Fruit fly (Drosophila melanogaster): Measurements from ENCODE around the gene CG31495.

CG31495 gene

dm6 chr3R:13817480-13818305 is 22.0 kb downstream of the CG31495 start (continued):
- peak; percentile 2 for TF ChIP-seq pdm3 (GFP tag; optimal IDR thresholded peaks at IDR 0.05)
- no peak for TF ChIP-seq Ets21C (GFP tag; optimal IDR thresholded peaks at IDR 0.05)
- TF ChIP-seq CG7368 (GFP tag; optimal IDR thresholded peaks at IDR 0.05): no peak
- no peak for TF ChIP-seq ss (GFP tag; optimal IDR thresholded peaks at IDR 0.05)
- TF ChIP-seq lz (GFP tag; optimal IDR thresholded peaks at IDR 0.05): no peak
- TF ChIP-seq fkh (GFP tag; optimal IDR thresholded peaks at IDR 0.05): peak; percentile 65
- TF ChIP-seq OdsH (GFP tag; optimal IDR thresholded peaks at IDR 0.05): peak; percentile 41
- no peak for TF ChIP-seq dsx (GFP tag; optimal IDR thresholded peaks at IDR 0.05; ENCODE audit: poor library complexity, severe bottlenecking)
- TF ChIP-seq topi (GFP tag; optimal IDR thresholded peaks at IDR 0.05): no peak
- peak; percentile 78 for TF ChIP-seq CG4318 (GFP tag; optimal IDR thresholded peaks at IDR 0.05)
- no peak for TF ChIP-seq net (GFP tag; optimal IDR thresholded peaks at IDR 0.05)
- no peak for TF ChIP-seq Hr38 (GFP tag; optimal IDR thresholded peaks at IDR 0.05)
- no peak for TF ChIP-seq Smox (GFP tag; optimal IDR thresholded peaks at IDR 0.05)
- no peak for TF ChIP-seq CG11294 (GFP tag; IDR thresholded peaks at IDR 0.05)
- TF ChIP-seq CG34406 (GFP tag; optimal IDR thresholded peaks at IDR 0.05): no peak

DNA sequence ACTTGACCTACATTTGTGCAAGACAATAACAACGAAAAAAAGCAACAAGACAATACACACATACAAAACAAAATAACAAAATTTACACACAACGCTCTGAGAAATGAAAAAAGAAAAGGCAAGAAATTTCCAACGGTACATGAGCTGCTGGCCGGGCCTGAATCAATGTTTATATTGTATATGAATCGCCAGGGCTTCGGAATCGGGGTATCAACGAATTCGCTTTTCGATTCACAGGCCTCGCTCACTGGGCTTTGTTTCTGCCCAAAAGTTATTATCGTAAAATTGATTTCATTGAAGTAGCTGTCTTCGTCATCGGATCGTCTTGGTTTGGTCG is 23.4 kb downstream of the CG31495 start:
- TF ChIP-seq CG11294 (GFP tag; IDR thresholded peaks at IDR 0.05): no peak
- no peak for TF ChIP-seq CG16779 (tag; optimal IDR thresholded peaks at IDR 0.05)
- TF ChIP-seq Hr39 (GFP tag; optimal IDR thresholded peaks at IDR 0.05): no peak
- peak; percentile 41 for TF ChIP-seq CG34406 (GFP tag; optimal IDR thresholded peaks at IDR 0.05)
- TF ChIP-seq CG10669 (GFP tag; optimal IDR thresholded peaks at IDR 0.05): peak; percentile 18
- TF ChIP-seq Eip75B (GFP tag; optimal IDR thresholded peaks at IDR 0.05): peak; percentile 73
- TF ChIP-seq dac (GFP tag; optimal IDR thresholded peaks at IDR 0.05): no peak
- TF ChIP-seq esn (GFP tag; optimal IDR thresholded peaks at IDR 0.05): no peak
- TF ChIP-seq ss (GFP tag; optimal IDR thresholded peaks at IDR 0.05): peak in 1 of 2 experiments; percentile 70
- no peak for TF ChIP-seq CG31627 (GFP tag; optimal IDR thresholded peaks at IDR 0.05)
- no peak for TF ChIP-seq Hr4 (GFP tag; optimal IDR thresholded peaks at IDR 0.05)
- TF ChIP-seq Lpt (GFP tag; optimal IDR thresholded peaks at IDR 0.05): no peak
- peak; percentile 36; the same call in 1 of the 3 replicates for TF ChIP-seq CG8119 (GFP tag; IDR thresholded peaks at IDR 0.05)
- TF ChIP-seq Smox (GFP tag; optimal IDR thresholded peaks at IDR 0.05): peak; percentile 32
- no peak; the same call in 1 of the 2 replicates for TF ChIP-seq CG15336 (GFP tag; IDR thresholded peaks at IDR 0.05)
- TF ChIP-seq CG3919 (GFP tag; optimal IDR thresholded peaks at IDR 0.05): peak; percentile 21
- TF ChIP-seq CG6792 (GFP tag; optimal IDR thresholded peaks at IDR 0.05): peak; percentile 18
- peak; percentile 12 for TF ChIP-seq Met (GFP tag; optimal IDR thresholded peaks at IDR 0.05)
- TF ChIP-seq pdm3 (GFP tag; optimal IDR thresholded peaks at IDR 0.05): peak; percentile 41
- TF ChIP-seq Sox14 (GFP tag; optimal IDR thresholded peaks at IDR 0.05): peak; percentile 20
- TF ChIP-seq Sox102F (GFP tag; optimal IDR thresholded peaks at IDR 0.05): peak; percentile 53
- TF ChIP-seq topi (GFP tag; optimal IDR thresholded peaks at IDR 0.05): no peak
- peak; percentile 36 for TF ChIP-seq CG6808 (GFP tag; optimal IDR thresholded peaks at IDR 0.05)
- TF ChIP-seq eg (GFP tag; IDR thresholded peaks at IDR 0.05): peak; percentile 73
- peak; percentile 74 for TF ChIP-seq Blimp-1 (GFP tag; optimal IDR thresholded peaks at IDR 0.05)
- peak; percentile 13 for TF ChIP-seq CG3032 (tag; optimal IDR thresholded peaks at IDR 0.05)
- TF ChIP-seq CG6276 (GFP tag; optimal IDR thresholded peaks at IDR 0.05): peak; percentile 4
- no peak for TF ChIP-seq Eip93F (GFP tag; optimal IDR thresholded peaks at IDR 0.05)
- TF ChIP-seq Hr38 (GFP tag; optimal IDR thresholded peaks at IDR 0.05): no peak
- TF ChIP-seq Ets21C (GFP tag; optimal IDR thresholded peaks at IDR 0.05): no peak
- TF ChIP-seq dsx (GFP tag; optimal IDR thresholded peaks at IDR 0.05; ENCODE audit: poor library complexity, severe bottlenecking): peak; percentile 4
- TF ChIP-seq Gug (GFP tag; IDR thresholded peaks at IDR 0.05): no peak
- TF ChIP-seq net (GFP tag; optimal IDR thresholded peaks at IDR 0.05): peak; percentile 60
- peak; percentile 40 for TF ChIP-seq achi (GFP tag; optimal IDR thresholded peaks at IDR 0.05)
- peak; percentile 8 for TF ChIP-seq spab (GFP tag; optimal IDR thresholded peaks at IDR 0.05)
- peak; percentile 21 for TF ChIP-seq lz (GFP tag; optimal IDR thresholded peaks at IDR 0.05)
- no peak for TF ChIP-seq Sox15 (GFP tag; optimal IDR thresholded peaks at IDR 0.05)
- TF ChIP-seq cyc (GFP tag; optimal IDR thresholded peaks at IDR 0.05): peak; percentile 3
- TF ChIP-seq CG1621 (tag; optimal IDR thresholded peaks at IDR 0.05): no peak
- no peak for TF ChIP-seq salr (GFP tag; optimal IDR thresholded peaks at IDR 0.05)
- peak; percentile 93 for TF ChIP-seq CG6854 (GFP tag; optimal IDR thresholded peaks at IDR 0.05)
- TF ChIP-seq CG6163 (GFP tag; IDR thresholded peaks at IDR 0.05): peak; percentile 67; the same call in 2 of the 3 replicates
- TF ChIP-seq CG32006 (GFP tag; optimal IDR thresholded peaks at IDR 0.05): no peak
